Fruit fly (Drosophila melanogaster) whole organism, embryonic: ENCODE data around the gene TBC1d7.
A peak's percentile ranks its signal among the peaks of the same experiment; 100 is the strongest.

Experiments
- ATbp ChIP-seq: fragments of 200-800 bp; sonication (Bioruptor generic); optimal IDR thresholded peaks from 2 replicates; lab custom pipeline; 2017; ENCODE audit warnings: missing biosample characterization, mild to moderate bottlenecking, missing genetic modification characterization, missing genetic modification reagents
- Asciz ChIP-seq: fragments of 200-800 bp; sonication (Bioruptor generic); optimal IDR thresholded peaks from 2 replicates; lab custom pipeline; 2017; ENCODE audit warnings: missing biosample characterization, mild to moderate bottlenecking, missing genetic modification characterization, missing genetic modification reagents
- CG11247 ChIP-seq: fragments of 200-800 bp; sonication (Bioruptor generic); IDR thresholded peaks from 2 replicates; pipeline ENCODE4 v1.3.6; 2022; ENCODE audit warnings: missing biosample characterization, missing genetic modification characterization
- CG11695 ChIP-seq: fragments of 200-800 bp; sonication (Bioruptor generic); IDR thresholded peaks from 3 replicates; pipeline ENCODE4 v1.3.6; 2022; ENCODE audit warnings: missing biosample characterization, missing genetic modification characterization
- CG12071 ChIP-seq: fragments of 200-800 bp; sonication (Bioruptor generic); optimal IDR thresholded peaks from 3 replicates; lab custom pipeline; 2018; ENCODE audit warnings: missing biosample characterization, mild to moderate bottlenecking, missing genetic modification characterization
- CG12104 ChIP-seq: fragments of 200-800 bp; sonication (Bioruptor generic); optimal IDR thresholded peaks from 3 replicates; lab custom pipeline; 2016; ENCODE audit warnings: missing biosample characterization, missing genetic modification characterization
- CG1233 ChIP-seq: fragments of 200-800 bp; sonication (Bioruptor generic); optimal IDR thresholded peaks from 4 replicates; lab custom pipeline; 2018; ENCODE audit warnings: missing biosample characterization, mild to moderate bottlenecking, missing genetic modification characterization
- CG13775 ChIP-seq: fragments of 200-800 bp; sonication (Bioruptor generic); optimal IDR thresholded peaks from 3 replicates; lab custom pipeline; 2017; ENCODE audit warnings: missing biosample characterization, mild to moderate bottlenecking, missing genetic modification characterization
- CG14965 ChIP-seq: fragments of 200-800 bp; sonication (Bioruptor generic); optimal IDR thresholded peaks from 2 replicates; lab custom pipeline; 2016; ENCODE audit warnings: missing biosample characterization, missing genetic modification characterization, borderline replicate concordance
- CG1647 ChIP-seq: fragments of 200-800 bp; sonication (Bioruptor generic); optimal IDR thresholded peaks from 3 replicates; lab custom pipeline; 2016; ENCODE audit warnings: missing biosample characterization, missing genetic modification characterization
- CG16813 ChIP-seq: fragments of 200-800 bp; sonication (Bioruptor generic); IDR thresholded peaks from 3 replicates; pipeline ENCODE4 v1.3.6; 2022; ENCODE audit warnings: missing biosample characterization, missing genetic modification characterization; ENCODE audit not compliant: partially characterized antibody
- CG17328 ChIP-seq: fragments of 200-800 bp; sonication (Bioruptor generic); IDR thresholded peaks from 2 replicates; pipeline ENCODE4 v1.3.6; 2022; ENCODE audit warnings: missing biosample characterization, missing genetic modification characterization
- CG18599 ChIP-seq: fragments of 200-800 bp; sonication (Bioruptor generic); optimal IDR thresholded peaks from 3 replicates; lab custom pipeline; 2017; ENCODE audit warnings: missing biosample characterization, missing genetic modification characterization, mild to moderate bottlenecking, moderate library complexity, missing genetic modification reagents
- CG18764 ChIP-seq: fragments of 200-800 bp; sonication (Bioruptor generic); optimal IDR thresholded peaks from 3 replicates; lab custom pipeline; 2016; ENCODE audit warnings: missing biosample characterization, missing genetic modification characterization
- CG2678 ChIP-seq: fragments of 200-800 bp; sonication (Bioruptor generic); optimal IDR thresholded peaks from 3 replicates; lab custom pipeline; 2019; ENCODE audit warnings: missing biosample characterization, mild to moderate bottlenecking, missing genetic modification characterization, moderate library complexity
- CG30403 ChIP-seq: fragments of 200-800 bp; sonication (Bioruptor generic); optimal IDR thresholded peaks from 3 replicates; lab custom pipeline; 2016; ENCODE audit warnings: missing biosample characterization, missing genetic modification characterization
- CG3065 ChIP-seq: fragments of 200-800 bp; sonication (Bioruptor generic); optimal IDR thresholded peaks from 2 replicates; lab custom pipeline; 2016; ENCODE audit warnings: missing biosample characterization, missing genetic modification characterization
- CG31441 ChIP-seq: fragments of 200-800 bp; sonication (Bioruptor generic); IDR thresholded peaks from 2 replicates; pipeline ENCODE4 v1.3.6; 2022; ENCODE audit warnings: missing biosample characterization, missing genetic modification characterization
- CG32767 ChIP-seq: fragments of 200-800 bp; sonication (Bioruptor generic); IDR thresholded peaks from 2 replicates; pipeline ENCODE4 v1.3.6; 2022; ENCODE audit warnings: missing biosample characterization, missing genetic modification characterization
- CG3281 ChIP-seq: fragments of 200-800 bp; sonication (Bioruptor generic); optimal IDR thresholded peaks from 3 replicates; lab custom pipeline; 2017; ENCODE audit warnings: missing biosample characterization, mild to moderate bottlenecking, missing genetic modification characterization
- CG34422 ChIP-seq: fragments of 200-800 bp; sonication (Bioruptor generic); IDR thresholded peaks from 3 replicates; pipeline ENCODE4 v1.3.6; 2022; ENCODE audit warnings: missing biosample characterization, missing genetic modification characterization
- CG4424 ChIP-seq: fragments of 200-800 bp; sonication (Bioruptor generic); optimal IDR thresholded peaks from 3 replicates; lab custom pipeline; 2016; ENCODE audit warnings: missing biosample characterization, missing genetic modification characterization
- CG4820 ChIP-seq: fragments of 200-800 bp; sonication (Bioruptor generic); optimal IDR thresholded peaks from 3 replicates; lab custom pipeline; 2016; ENCODE audit warnings: missing biosample characterization, missing genetic modification characterization
- CG7786 ChIP-seq: fragments of 200-800 bp; sonication (Bioruptor generic); optimal IDR thresholded peaks from 2 replicates; lab custom pipeline; 2016; ENCODE audit warnings: missing biosample characterization, missing genetic modification characterization
- CoRest ChIP-seq: fragments of 200-800 bp; sonication (Bioruptor generic); optimal IDR thresholded peaks from 3 replicates; lab custom pipeline; 2018; ENCODE audit warnings: missing biosample characterization, mild to moderate bottlenecking, missing genetic modification characterization, moderate library complexity
- D19A ChIP-seq: fragments of 200-800 bp; optimal IDR thresholded peaks from 3 replicates; lab custom pipeline; 2019; ENCODE audit warnings: missing biosample characterization, mild to moderate bottlenecking, missing genetic modification characterization, moderate library complexity
- Dad ChIP-seq: fragments of 200-800 bp; sonication (Bioruptor generic); optimal IDR thresholded peaks from 3 replicates; lab custom pipeline; 2016; ENCODE audit warnings: missing biosample characterization, missing genetic modification characterization
- Dip3 ChIP-seq: fragments of 200-800 bp; sonication (Bioruptor generic); optimal IDR thresholded peaks from 3 replicates; lab custom pipeline; 2016; ENCODE audit warnings: missing biosample characterization, missing genetic modification characterization
- Dref ChIP-seq: fragments of 200-800 bp; sonication (Bioruptor generic); IDR thresholded peaks from 2 replicates; pipeline ENCODE4 v1.3.6; 2022; ENCODE audit warnings: missing biosample characterization, missing genetic modification characterization
- Ets97D ChIP-seq: fragments of 200-800 bp; sonication (Bioruptor generic); optimal IDR thresholded peaks from 3 replicates; lab custom pipeline; 2016; ENCODE audit warnings: missing biosample characterization, missing genetic modification characterization
- Gug ChIP-seq: fragments of 200-800 bp; sonication (Bioruptor generic); IDR thresholded peaks from 4 replicates; pipeline ENCODE4 v1.3.6; 2022; ENCODE audit warnings: missing biosample characterization, missing genetic modification characterization
- H2.0 ChIP-seq: fragments of 200-800 bp; sonication (Bioruptor generic); IDR thresholded peaks from 2 replicates; pipeline ENCODE4 v1.3.6; 2022; ENCODE audit warnings: missing biosample characterization, missing genetic modification characterization
- Hand ChIP-seq: fragments of 200-800 bp; sonication (Bioruptor generic); optimal IDR thresholded peaks from 2 replicates; lab custom pipeline; 2017; ENCODE audit warnings: mild to moderate bottlenecking, missing biosample characterization, missing genetic modification reagents, missing genetic modification characterization
- Hmr ChIP-seq: fragments of 200-800 bp; sonication (Bioruptor generic); optimal IDR thresholded peaks from 3 replicates; lab custom pipeline; 2017; ENCODE audit warnings: mild to moderate bottlenecking, missing biosample characterization, missing genetic modification reagents, missing genetic modification characterization
- Hmx ChIP-seq: fragments of 200-800 bp; sonication (Bioruptor generic); optimal IDR thresholded peaks from 2 replicates; lab custom pipeline; 2016; ENCODE audit warnings: missing biosample characterization, missing genetic modification characterization
- Hr78 ChIP-seq, 2 experiments: fragments of 200-800 bp in 1 of 2; fragments of >200 bp in 1 of 2; sonication (Bioruptor generic) in 1 of 2; optimal IDR thresholded peaks; 2 replicates each; lab custom pipeline; 2017 to 2019; ENCODE audit warnings: missing biosample characterization in 2 of 2, missing genetic modification characterization in 2 of 2, mild to moderate bottlenecking in 1 of 2, moderate library complexity in 1 of 2
- Mad ChIP-seq: fragments of 200-800 bp; sonication (Bioruptor generic); optimal IDR thresholded peaks from 2 replicates; lab custom pipeline; 2016; ENCODE audit warnings: missing biosample characterization, missing genetic modification characterization
- NC2α ChIP-seq: fragments of 200-800 bp; sonication (Bioruptor generic); optimal IDR thresholded peaks from 2 replicates; lab custom pipeline; 2016; ENCODE audit warnings: missing biosample characterization, missing genetic modification characterization
- Oli ChIP-seq: fragments of 200-800 bp; sonication (Bioruptor generic); optimal IDR thresholded peaks from 2 replicates; lab custom pipeline; 2018; ENCODE audit warnings: missing biosample characterization, mild to moderate bottlenecking, missing genetic modification characterization, moderate library complexity
- abd-A ChIP-seq: fragments of 200-800 bp; sonication (Bioruptor generic); optimal IDR thresholded peaks from 3 replicates; lab custom pipeline; 2019; ENCODE audit warnings: missing biosample characterization, mild to moderate bottlenecking, missing genetic modification characterization, moderate library complexity
- bbx ChIP-seq: fragments of 200-800 bp; sonication (Bioruptor generic); IDR thresholded peaks from 2 replicates; pipeline ENCODE4 v1.3.6; 2022; ENCODE audit warnings: missing biosample characterization, missing genetic modification characterization; ENCODE audit not compliant: partially characterized antibody
- chinmo ChIP-seq: fragments of 200-800 bp; sonication (Bioruptor generic); IDR thresholded peaks from 4 replicates; pipeline ENCODE4 v1.3.6; 2022; ENCODE audit warnings: missing biosample characterization, missing genetic modification characterization; ENCODE audit not compliant: partially characterized antibody
- chm ChIP-seq: fragments of 200-800 bp; sonication (Bioruptor generic); IDR thresholded peaks from 2 replicates; pipeline ENCODE4 v1.3.6; 2022; ENCODE audit warnings: missing biosample characterization, missing genetic modification characterization
- dm ChIP-seq: fragments of 200-800 bp; sonication (Bioruptor generic); optimal IDR thresholded peaks from 3 replicates; lab custom pipeline; 2016; ENCODE audit warnings: missing biosample characterization, missing genetic modification characterization
- gt ChIP-seq: fragments of 200-800 bp; sonication (Bioruptor generic); IDR thresholded peaks from 2 replicates; pipeline ENCODE4 v1.3.6; 2022; ENCODE audit warnings: missing biosample characterization, missing genetic modification characterization
- insv ChIP-seq, 2 experiments: fragments of 200-800 bp; sonication (Bioruptor generic); optimal IDR thresholded peaks; 3 replicates each; lab custom pipeline; 2016 to 2018; ENCODE audit warnings: missing biosample characterization in 2 of 2, missing genetic modification characterization in 2 of 2
- mld ChIP-seq: fragments of 200-800 bp; sonication (Bioruptor generic); IDR thresholded peaks from 3 replicates; pipeline ENCODE4 v1.3.6; 2022; ENCODE audit warnings: missing biosample characterization, missing genetic modification characterization; ENCODE audit not compliant: partially characterized antibody
- nom ChIP-seq: fragments of 200-800 bp; sonication (Bioruptor generic); optimal IDR thresholded peaks from 2 replicates; lab custom pipeline; 2017; ENCODE audit warnings: missing biosample characterization, missing genetic modification characterization, mild to moderate bottlenecking, moderate library complexity, missing genetic modification reagents
- scrt ChIP-seq: fragments of 200-800 bp; sonication (Bioruptor generic); optimal IDR thresholded peaks from 2 replicates; lab custom pipeline; 2018; ENCODE audit warnings: missing biosample characterization, mild to moderate bottlenecking, missing genetic modification characterization, moderate library complexity
- tx ChIP-seq: fragments of 200-800 bp; sonication (Bioruptor generic); optimal IDR thresholded peaks from 2 replicates; lab custom pipeline; 2016; ENCODE audit warnings: missing biosample characterization, missing genetic modification characterization
- yki ChIP-seq: fragments of >200 bp; optimal IDR thresholded peaks from 3 replicates; lab custom pipeline; 2018

Gene TBC1d7

dm6 chr3R:24169362-24169761 is 7.8 kb downstream of the TBC1d7 start, which contains the start of gene CG5510 (continued):
- peak; percentile 98 for TF ChIP-seq CG16813
- TF ChIP-seq CG4424 (GFP tag; lab: Kevin White, UChicago), result peak; percentile 19
- no peak for TF ChIP-seq CG1233 (GFP tag; lab: Kevin White, UChicago)
- no peak for TF ChIP-seq CG12104 (GFP tag; lab: Kevin White, UChicago)
- TF ChIP-seq Hr78 (GFP tag; optimal IDR thresholded peaks at IDR 0.05; lab: Kevin White, UChicago), result no peak
- TF ChIP-seq CG14965, result no peak
- TF ChIP-seq CG4820 (GFP tag; lab: Kevin White, UChicago), result no peak
- no peak for TF ChIP-seq CG32767 (GFP tag; lab: Robert Waterston, UW)
- peak; percentile 48 for TF ChIP-seq tx (GFP tag; lab: Kevin White, UChicago)
- peak; percentile 97 for TF ChIP-seq mld (GFP tag; lab: Robert Waterston, UW)
- no peak for TF ChIP-seq CG18599 (GFP tag; lab: Kevin White, UChicago)
- TF ChIP-seq CG1647 (GFP tag; lab: Kevin White, UChicago), result no peak
- TF ChIP-seq CG12071, result no peak
- TF ChIP-seq CG2678 (tag; lab: Kevin White, UChicago), result no peak
- no peak for TF ChIP-seq CG3281
- TF ChIP-seq CG11247 (GFP tag; lab: Robert Waterston, UW), result peak; percentile 63; the same call in 1 of the 2 replicates
- TF ChIP-seq CG3065, result no peak
- TF ChIP-seq scrt, result peak; percentile 29
- peak; percentile 62 for TF ChIP-seq Hmr (GFP tag; lab: Kevin White, UChicago)
- no peak for TF ChIP-seq yki
- no peak for TF ChIP-seq CG17328
- TF ChIP-seq CG7786, result peak; percentile 25
- no peak; the same call in 2 of the 3 replicates for TF ChIP-seq CG11695 (GFP tag; lab: Robert Waterston, UW)
- TF ChIP-seq Dip3 (GFP tag; lab: Kevin White, UChicago), result peak; percentile 6
- peak; percentile 91 for TF ChIP-seq CG31441
- no peak for TF ChIP-seq ATbp (GFP tag; lab: Kevin White, UChicago)
- no peak for TF ChIP-seq Hmx (GFP tag; lab: Kevin White, UChicago)
- TF ChIP-seq Dad, result peak; percentile 69
- TF ChIP-seq Asciz, result no peak
- peak; percentile 3 for TF ChIP-seq CG18764 (GFP tag; lab: Kevin White, UChicago)
- no peak for TF ChIP-seq abd-A
- TF ChIP-seq chm (GFP tag; lab: Robert Waterston, UW), result peak; percentile 46; the same call in 1 of the 2 replicates
- TF ChIP-seq Mad, result peak; percentile 75
- TF ChIP-seq nom (GFP tag; lab: Kevin White, UChicago), result no peak
- peak; percentile 62 for TF ChIP-seq CoRest (tag; lab: Kevin White, UChicago)
- TF ChIP-seq insv (GFP tag; optimal IDR thresholded peaks at IDR 0.05; lab: Kevin White, UChicago), result no peak
- TF ChIP-seq chinmo (GFP tag; lab: Robert Waterston, UW), result peak; percentile 98
- TF ChIP-seq dm (GFP tag; lab: Kevin White, UChicago), result peak; percentile 49
- peak; percentile 38 for TF ChIP-seq CG13775 (GFP tag; lab: Kevin White, UChicago)
- peak; percentile 93 for TF ChIP-seq CG34422 (GFP tag; lab: Robert Waterston, UW)
- TF ChIP-seq gt, result no peak
- TF ChIP-seq Dref (GFP tag; lab: Robert Waterston, UW), result peak; percentile 100
- peak; percentile 64; the same call in 2 of the 4 replicates for TF ChIP-seq Gug
- peak; percentile 11 for TF ChIP-seq D19A
- peak; percentile 56 for TF ChIP-seq CG30403
- TF ChIP-seq Hand (GFP tag; lab: Kevin White, UChicago), result no peak
- TF ChIP-seq NC2α (GFP tag; lab: Kevin White, UChicago), result no peak
- TF ChIP-seq H2.0 (GFP tag; lab: Robert Waterston, UW), result no peak
- TF ChIP-seq Ets97D (GFP tag; lab: Kevin White, UChicago), result peak; percentile 84
- no peak for TF ChIP-seq Oli (tag; lab: Kevin White, UChicago)
- peak; percentile 98 for TF ChIP-seq bbx (GFP tag; lab: Robert Waterston, UW)
